Worm (Caenorhabditis elegans) whole organism, young adult: ENCODE results near the gene T25E4.1.

Experiments used
- C06A6.2 ChIP-seq: fragments of 200-800 bp; sonication (Bioruptor generic); conservative IDR thresholded peaks from 2 replicates; pipeline ENCODE4 v1.3.6; 2022; ENCODE audit warnings: missing genetic modification characterization, missing compliant biosample characterization
- C17E4.6 ChIP-seq: fragments of 200-800 bp; sonication (Bioruptor generic); IDR thresholded peaks from 2 replicates; pipeline ENCODE4 v1.3.6; 2022; ENCODE audit warnings: missing genetic modification reagents, missing genetic modification characterization, missing compliant biosample characterization
- F22D6.2 ChIP-seq: sonication (generic microtip); optimal IDR thresholded peaks from 2 replicates; lab custom pipeline; 2016; ENCODE audit warnings: mild to moderate bottlenecking, missing genetic modification characterization, missing compliant biosample characterization
- F49E8.2 ChIP-seq: sonication (generic microtip); optimal IDR thresholded peaks from 3 replicates; lab custom pipeline; 2017; ENCODE audit warnings: missing genetic modification characterization, mild to moderate bottlenecking, missing compliant biosample characterization, antibody characterized with exemption, moderate library complexity; ENCODE audit not compliant: insufficient read depth
- K11D2.4 ChIP-seq: fragments of 200-800 bp; sonication (Bioruptor generic); IDR thresholded peaks from 2 replicates; pipeline ENCODE4 v1.3.6; 2022; ENCODE audit warnings: missing genetic modification reagents, missing genetic modification characterization, missing compliant biosample characterization
- Y79H2A.3 ChIP-seq: fragments of 200-800 bp; sonication (Bioruptor generic); conservative IDR thresholded peaks from 2 replicates; pipeline ENCODE4 v1.3.6; 2022; ENCODE audit warnings: missing genetic modification reagents, missing genetic modification characterization, missing compliant biosample characterization
- ZK185.1 ChIP-seq: sonication (generic microtip); optimal IDR thresholded peaks from 2 replicates; lab custom pipeline; 2016; ENCODE audit warnings: mild to moderate bottlenecking, missing genetic modification characterization, missing compliant biosample characterization; ENCODE audit not compliant: poor library complexity, severe bottlenecking
- aptf-2 ChIP-seq: fragments of 200-800 bp; sonication (Bioruptor generic); conservative IDR thresholded peaks from 2 replicates; pipeline ENCODE4 v1.3.6; 2022; ENCODE audit warnings: missing genetic modification reagents, missing genetic modification characterization, missing compliant biosample characterization
- aptf-3 ChIP-seq: fragments of 200-800 bp; sonication (Bioruptor generic); IDR thresholded peaks from 2 replicates; pipeline ENCODE4 v1.3.6; 2022; ENCODE audit warnings: missing genetic modification characterization, missing compliant biosample characterization
- attf-5 ChIP-seq: fragments of 200-800 bp; sonication (Bioruptor generic); optimal IDR thresholded peaks from 2 replicates; lab custom pipeline; 2018; ENCODE audit warnings: mild to moderate bottlenecking, missing genetic modification characterization, missing compliant biosample characterization
- cebp-2 ChIP-seq: fragments of 200-800 bp; sonication (Bioruptor generic); IDR thresholded peaks from 2 replicates; pipeline ENCODE4 v1.3.6; 2022; ENCODE audit warnings: missing genetic modification characterization, missing compliant biosample characterization
- ceh-79 ChIP-seq: sonication (generic microtip); optimal IDR thresholded peaks from 2 replicates; lab custom pipeline; 2017; ENCODE audit warnings: mild to moderate bottlenecking, missing genetic modification characterization, missing compliant biosample characterization
- chd-7 ChIP-seq: sonication (generic microtip); optimal IDR thresholded peaks from 2 replicates; lab custom pipeline; 2016; ENCODE audit warnings: mild to moderate bottlenecking, missing genetic modification characterization, moderate library complexity, missing compliant biosample characterization
- ets-4 ChIP-seq: fragments of 200-800 bp; sonication (Bioruptor generic); optimal IDR thresholded peaks from 2 replicates; lab custom pipeline; 2018; ENCODE audit warnings: mild to moderate bottlenecking, missing genetic modification characterization, missing compliant biosample characterization
- let-607 ChIP-seq, 2 experiments: fragments of 200-800 bp in 1 of 2; sonication (Bioruptor generic) in 1 of 2; sonication (generic microtip) in 1 of 2; optimal IDR thresholded peaks; 2 replicates each; lab custom pipeline; 2016 to 2018; ENCODE audit warnings: mild to moderate bottlenecking in 2 of 2, missing compliant biosample characterization in 2 of 2, missing genetic modification characterization in 2 of 2, moderate library complexity in 2 of 2, missing genotype in 1 of 2
- lin-35 ChIP-seq, 3 experiments: fragments of 150-350 bp in 2 of 3; sonication (generic microtip) in 1 of 3; optimal IDR thresholded peaks; 2 replicates each; lab custom pipeline; 2014 to 2018; ENCODE audit warnings: missing biosample characterization in 3 of 3, missing genetic modification characterization in 3 of 3, missing genetic modification reagents in 3 of 3
- lin-54 ChIP-seq: fragments of 200-800 bp; sonication (Bioruptor generic); optimal IDR thresholded peaks from 2 replicates; lab custom pipeline; 2018; ENCODE audit warnings: mild to moderate bottlenecking, missing genetic modification characterization, missing compliant biosample characterization
- lsl-1 ChIP-seq: fragments of 200-800 bp; sonication (Bioruptor generic); optimal IDR thresholded peaks from 2 replicates; lab custom pipeline; 2018; ENCODE audit warnings: mild to moderate bottlenecking, missing genetic modification characterization, moderate library complexity, missing compliant biosample characterization
- madf-3 ChIP-seq: fragments of 200-800 bp; sonication (Bioruptor generic); IDR thresholded peaks from 2 replicates; pipeline ENCODE4 v1.3.6; 2022; ENCODE audit warnings: missing genetic modification reagents, missing genetic modification characterization, missing compliant biosample characterization
- nfya-2 ChIP-seq: fragments of 200-800 bp; sonication (Bioruptor generic); IDR thresholded peaks from 2 replicates; pipeline ENCODE4 v1.3.6; 2022; ENCODE audit warnings: missing genetic modification reagents, missing genetic modification characterization, missing compliant biosample characterization
- nhr-120 ChIP-seq: fragments of 200-800 bp; sonication (Bioruptor generic); IDR thresholded peaks from 2 replicates; pipeline ENCODE4 v1.3.6; 2022; ENCODE audit warnings: missing genetic modification characterization, missing compliant biosample characterization
- nhr-80 ChIP-seq: sonication (generic microtip); optimal IDR thresholded peaks from 2 replicates; lab custom pipeline; 2016; ENCODE audit warnings: missing genetic modification characterization, missing compliant biosample characterization
- repo-1 ChIP-seq: sonication (generic microtip); optimal IDR thresholded peaks from 2 replicates; lab custom pipeline; 2017; ENCODE audit warnings: mild to moderate bottlenecking, missing genetic modification characterization, missing compliant biosample characterization
- sea-2 ChIP-seq: fragments of 200-800 bp; sonication (Bioruptor generic); IDR thresholded peaks from 2 replicates; pipeline ENCODE4 v1.3.6; 2022; ENCODE audit warnings: missing genetic modification characterization, missing compliant biosample characterization
- snpc-3.4 ChIP-seq: sonication (generic microtip); optimal IDR thresholded peaks from 2 replicates; lab custom pipeline; 2017; ENCODE audit warnings: missing genetic modification characterization, mild to moderate bottlenecking, missing compliant biosample characterization, antibody characterized with exemption, moderate library complexity, missing genotype, missing genetic modification reagents
- snpc-4 ChIP-seq, 5 experiments: fragments of 150-350 bp in 1 of 5; sonication (generic microtip) in 4 of 5; optimal IDR thresholded peaks; 2 replicates each; lab custom pipeline; 2014 to 2018; ENCODE audit warnings: missing genetic modification characterization in 5 of 5, missing biosample characterization in 3 of 5, antibody characterized with exemption in 2 of 5, mild to moderate bottlenecking in 2 of 5, missing compliant biosample characterization in 2 of 5, missing genotype in 2 of 5, moderate library complexity in 2 of 5, missing genetic modification reagents in 1 of 5
- sptf-2 ChIP-seq: fragments of 200-800 bp; sonication (Bioruptor generic); optimal IDR thresholded peaks from 2 replicates; lab custom pipeline; 2018; ENCODE audit warnings: mild to moderate bottlenecking, missing genetic modification characterization, missing compliant biosample characterization
- tbp1 ChIP-seq: fragments of 200-800 bp; sonication (Bioruptor generic); optimal IDR thresholded peaks from 2 replicates; lab custom pipeline; 2018; ENCODE audit warnings: mild to moderate bottlenecking, missing genetic modification characterization, missing compliant biosample characterization
- unc-62 ChIP-seq: fragments of 150-350 bp; optimal IDR thresholded peaks from 2 replicates; lab custom pipeline; 2014; ENCODE audit warnings: missing biosample characterization, missing genetic modification reagents, missing genetic modification characterization
- ztf-18 ChIP-seq: sonication (generic microtip); optimal IDR thresholded peaks from 2 replicates; lab custom pipeline; 2016; ENCODE audit warnings: missing genotype, mild to moderate bottlenecking, missing genetic modification characterization, missing compliant biosample characterization
- ztf-26 ChIP-seq: sonication (generic microtip); optimal IDR thresholded peaks from 2 replicates; lab custom pipeline; 2017; ENCODE audit warnings: missing genetic modification characterization, missing compliant biosample characterization

The T25E4.1 gene

DNA sequence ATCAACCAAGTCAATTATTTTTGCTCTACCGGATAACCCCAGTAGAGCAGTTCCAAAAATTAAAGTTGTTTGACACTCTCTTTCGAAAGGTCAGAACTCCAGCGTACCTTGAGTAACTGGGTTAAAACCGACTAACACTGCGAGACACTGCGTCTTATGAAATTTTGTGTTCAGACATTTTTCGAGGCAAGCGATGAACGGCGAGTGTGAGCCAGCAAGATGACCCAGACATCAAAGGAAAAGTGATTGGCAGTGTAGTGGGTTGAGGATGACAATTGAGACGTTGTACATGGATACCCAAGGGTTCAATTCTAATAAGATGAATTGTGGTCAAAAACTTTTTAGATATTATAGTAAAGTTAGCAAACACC lies 34.0 kb upstream of the T25E4.1 start (continued):
- peak; percentile 74 for TF ChIP-seq tbp1 (GFP tag; lab: Kevin White, UChicago)
- TF ChIP-seq C17E4.6 (GFP tag; lab: Robert Waterston, UW): no peak
- TF ChIP-seq C06A6.2 (GFP tag; lab: Robert Waterston, UW): peak; percentile 78
- TF ChIP-seq ztf-18 (tag; lab: Kevin White, UChicago): no peak
- TF ChIP-seq K11D2.4: peak; percentile 62; the same call in 1 of the 2 replicates
- no peak for TF ChIP-seq cebp-2 (GFP tag; lab: Robert Waterston, UW)
- no peak; the same call in 1 of the 2 replicates for TF ChIP-seq aptf-3 (GFP tag; lab: Robert Waterston, UW)
- TF ChIP-seq sea-2 (GFP tag; lab: Robert Waterston, UW): no peak

DNA sequence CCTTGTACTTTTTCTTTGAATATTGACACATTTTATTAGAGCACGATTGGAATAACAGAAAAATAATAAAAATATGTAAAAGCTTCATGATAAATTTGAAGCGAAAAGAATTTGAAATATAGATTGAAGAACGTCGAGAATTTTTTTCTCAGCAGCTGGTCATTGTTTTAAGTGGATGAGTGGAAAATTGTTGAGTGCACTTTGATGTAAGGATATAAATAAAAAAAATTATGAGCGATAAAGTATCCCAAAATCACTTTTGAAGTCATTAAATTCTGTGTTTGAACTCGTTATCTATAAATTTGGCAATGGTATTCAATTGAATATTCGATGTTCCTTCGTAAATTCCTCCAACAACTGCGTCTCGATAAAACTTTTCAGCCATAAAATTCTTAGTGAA lies 33.4 kb upstream of the T25E4.1 start, which contains the start of gene ins-13:
Gene ins-13, minus strand, starts transcription at position 101 of the 400 bp plus-strand sequence.
- TF ChIP-seq nfya-2: no peak
- TF ChIP-seq madf-3 (GFP tag; lab: Robert Waterston, UW): no peak
- TF ChIP-seq F49E8.2: no peak
- TF ChIP-seq ets-4 (GFP tag; lab: Kevin White, UChicago): no peak
- TF ChIP-seq ZK185.1: peak; percentile 29

DNA sequence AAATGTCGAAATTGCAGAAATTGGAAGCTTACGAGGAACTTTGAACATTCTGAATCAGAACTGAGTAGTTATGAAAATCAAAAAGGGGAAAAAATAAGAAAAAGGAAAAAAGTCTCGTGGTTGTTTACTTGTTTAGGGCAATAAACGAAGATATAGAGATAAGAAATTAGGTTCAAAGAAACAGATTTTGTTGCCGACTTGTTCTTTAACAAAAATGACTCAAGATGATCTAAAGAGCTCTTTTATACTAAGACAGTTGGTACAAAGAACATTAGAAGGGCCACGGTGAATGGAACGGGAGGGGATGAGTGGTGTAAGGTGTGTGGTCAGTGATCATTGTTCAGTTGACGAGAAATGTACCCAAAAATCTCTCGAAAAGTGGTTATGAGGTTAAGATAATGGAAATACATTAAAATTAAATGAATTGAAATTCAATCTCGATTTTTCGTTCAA lies 30.7 kb upstream of the T25E4.1 start, which contains the start of gene acdh-2:
Gene acdh-2, minus strand, starts transcription at position 51 of the 453 bp plus-strand sequence.
- TF ChIP-seq snpc-4 (GFP tag; optimal IDR thresholded peaks at IDR 0.05; lab: Kevin White, UChicago): no peak
- peak in 2 of 4 experiments; percentile 3 to 50 for TF ChIP-seq snpc-4 (tag; optimal IDR thresholded peaks at IDR 0.05; lab: Kevin White, UChicago)
- no peak for TF ChIP-seq repo-1 (tag; lab: Kevin White, UChicago)
- TF ChIP-seq nhr-120 (GFP tag; lab: Robert Waterston, UW): no peak

DNA sequence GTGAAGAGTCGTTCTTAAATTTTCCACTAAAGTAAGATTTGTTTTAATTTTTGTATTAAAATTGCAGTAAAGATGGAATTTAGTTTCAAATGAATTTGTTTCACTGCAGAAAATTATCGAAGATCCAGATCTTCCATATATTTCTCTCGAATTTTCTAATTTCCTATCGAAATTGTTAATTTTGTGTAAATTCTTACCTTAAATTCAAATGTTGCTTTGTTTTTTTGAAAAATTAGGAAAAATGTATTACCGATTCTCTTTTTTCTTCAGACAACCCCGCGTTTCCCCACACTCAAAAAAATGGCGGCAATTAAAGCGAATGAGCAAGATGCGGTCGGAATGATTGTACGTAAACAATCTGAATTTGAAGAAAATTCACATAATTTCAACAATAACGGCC lies 28.4 kb upstream of the T25E4.1 start, which contains the start of gene C17C3.6:
Gene C17C3.6, plus strand, starts transcription at position 301 of the 400 bp plus-strand sequence.
- TF ChIP-seq sptf-2 (GFP tag; lab: Kevin White, UChicago): no peak
- no peak for TF ChIP-seq chd-7 (tag; lab: Kevin White, UChicago)
- no peak for TF ChIP-seq aptf-2 (GFP tag; lab: Robert Waterston, UW)
- TF ChIP-seq, all 124 proteins: peak for 0

DNA sequence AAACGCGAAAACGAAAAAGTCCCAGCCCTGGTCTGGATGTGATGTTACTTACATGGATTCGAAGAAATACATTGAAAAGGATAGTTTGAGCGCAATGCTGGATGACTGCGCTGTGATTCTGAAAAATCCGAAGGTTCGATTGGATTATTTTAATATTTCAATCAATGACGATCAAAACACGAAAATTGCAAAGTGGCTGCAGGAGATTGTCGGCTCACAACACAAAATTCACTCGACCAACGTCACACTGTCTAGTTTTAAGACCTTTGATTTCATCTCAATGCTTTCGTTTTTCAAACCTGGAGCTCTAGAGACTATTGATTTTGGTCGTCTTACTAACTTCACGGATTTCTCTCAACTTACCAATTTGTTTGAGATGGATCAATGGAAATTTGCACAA lies 26.6 kb upstream of the T25E4.1 start, which contains the start of gene C17C3.5:
Gene C17C3.5, plus strand, starts transcription at position 301 of the 400 bp plus-strand sequence.
- TF ChIP-seq unc-62 (GFP tag; lab: Kevin White, UChicago) (no peak), lin-35 (GFP tag; optimal IDR thresholded peaks at IDR 0.05; lab: Kevin White, UChicago) (no peak), snpc-3.4 (tag; lab: Kevin White, UChicago) (no peak), lin-54 (GFP tag; lab: Kevin White, UChicago) (no peak), snpc-4 (GFP tag; optimal IDR thresholded peaks at IDR 0.05; lab: Kevin White, UChicago) (no peak), snpc-4 (tag; optimal IDR thresholded peaks at IDR 0.05; lab: Kevin White, UChicago) (no peak), attf-5 (GFP tag; lab: Kevin White, UChicago) (no peak), F22D6.2 (tag; lab: Kevin White, UChicago) (no peak), ceh-79 (tag; lab: Kevin White, UChicago) (no peak), Y79H2A.3 (GFP tag; lab: Robert Waterston, UW) (no peak), ztf-26 (tag; lab: Kevin White, UChicago) (no peak), tbp1 (GFP tag; lab: Kevin White, UChicago) (no peak)

DNA sequence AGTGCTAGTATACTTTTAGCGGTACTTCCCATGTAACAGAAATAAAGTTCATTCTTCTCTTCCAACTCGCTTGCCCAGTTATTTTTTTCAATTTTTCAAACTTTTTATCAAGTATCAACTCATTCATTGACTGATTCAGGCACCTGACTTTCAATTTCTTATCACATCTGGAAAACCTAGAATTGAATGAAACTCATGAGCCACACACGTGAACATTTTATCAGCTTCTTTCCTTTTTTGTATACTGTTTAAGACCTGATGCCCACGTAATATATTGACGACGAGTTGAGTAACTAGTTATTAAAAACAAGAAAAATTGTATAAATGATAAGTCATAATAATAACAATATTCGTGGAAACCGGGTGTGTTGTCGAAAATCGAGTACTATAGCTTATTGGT lies 24.6 kb upstream of the T25E4.1 start:
- TF ChIP-seq nhr-80 (peak; percentile 2), cebp-2 (GFP tag; lab: Robert Waterston, UW) (no peak), lsl-1 (GFP tag; lab: Kevin White, UChicago) (no peak), let-607 (tag; optimal IDR thresholded peaks at IDR 0.05; lab: Kevin White, UChicago) (no peak)
